Worm (Caenorhabditis elegans): Measurements from ENCODE around the gene F59A1.18.

- no peak for TF ChIP-seq flt-1 (GFP tag; IDR thresholded peaks at IDR 0.05)
- TF ChIP-seq ztf-23 (GFP tag; IDR thresholded peaks at IDR 0.05) = no peak
- TF ChIP-seq T22C8.4 (GFP tag; IDR thresholded peaks at IDR 0.05) = no peak
- no peak for TF ChIP-seq med-1 (GFP tag; optimal IDR thresholded peaks at IDR 0.05; ENCODE audit: insufficient read depth)
- no peak for TF ChIP-seq ztf-29 (GFP tag; IDR thresholded peaks at IDR 0.05)
- no peak for TF ChIP-seq klf-2 (GFP tag; conservative IDR thresholded peaks at IDR 0.05)
- TF ChIP-seq ref-1 (GFP tag; conservative IDR thresholded peaks at IDR 0.05) = no peak
- no peak for TF ChIP-seq tab-1 (GFP tag; IDR thresholded peaks at IDR 0.05)
Measured at ce11 chrV:17673343-17673742, 13.4 kb downstream of the F59A1.18 start, which contains the start of gene str-93.
